Fruit fly (Drosophila melanogaster) whole organism, embryonic: ENCODE data around the gene Shawn.
A peak's percentile ranks its signal among the peaks of the same experiment; 100 is the strongest.

Experiments used
- Atf-2 ChIP-seq: fragments of 200-800 bp; sonication (Bioruptor generic); optimal IDR thresholded peaks from 2 replicates; lab custom pipeline; 2016; ENCODE audit warnings: missing biosample characterization, missing genetic modification characterization
- CG10431 ChIP-seq: fragments of 200-800 bp; sonication (Bioruptor generic); optimal IDR thresholded peaks from 3 replicates; lab custom pipeline; 2018; ENCODE audit warnings: missing biosample characterization, mild to moderate bottlenecking, missing genetic modification characterization
- CG11085 ChIP-seq: fragments of 200-800 bp; sonication (Bioruptor generic); IDR thresholded peaks from 2 replicates; pipeline ENCODE4 v1.3.6; 2022; ENCODE audit warnings: missing biosample characterization, missing genetic modification characterization
- CG12299 ChIP-seq: fragments of 200-800 bp; sonication (Bioruptor generic); optimal IDR thresholded peaks from 2 replicates; lab custom pipeline; 2018; ENCODE audit warnings: missing biosample characterization, mild to moderate bottlenecking, missing genetic modification characterization
- CG16863 ChIP-seq: fragments of 200-800 bp; sonication (Bioruptor generic); optimal IDR thresholded peaks from 3 replicates; lab custom pipeline; 2016; ENCODE audit warnings: missing biosample characterization, missing genetic modification characterization
- CG2889 ChIP-seq: fragments of 200-800 bp; sonication (Bioruptor generic); IDR thresholded peaks from 3 replicates; pipeline ENCODE4 v1.3.6; 2022; ENCODE audit warnings: missing biosample characterization, missing genetic modification characterization
- CG3163 ChIP-seq: fragments of 200-800 bp; sonication (Bioruptor generic); optimal IDR thresholded peaks from 3 replicates; lab custom pipeline; 2016; ENCODE audit warnings: missing biosample characterization, missing genetic modification characterization
- CG43689 ChIP-seq: fragments of 200-800 bp; sonication (Bioruptor generic); IDR thresholded peaks from 2 replicates; pipeline ENCODE4 v1.3.6; 2022; ENCODE audit warnings: missing biosample characterization, missing genetic modification characterization
- CG4730 ChIP-seq: fragments of 200-800 bp; sonication (Bioruptor generic); IDR thresholded peaks from 2 replicates; pipeline ENCODE4 v1.3.6; 2022; ENCODE audit warnings: missing biosample characterization, missing genetic modification characterization
- CG6654 ChIP-seq: fragments of 200-800 bp; sonication (Bioruptor generic); optimal IDR thresholded peaks from 2 replicates; lab custom pipeline; 2017; ENCODE audit warnings: missing biosample characterization, mild to moderate bottlenecking, missing genetic modification characterization
- CG6683 ChIP-seq: fragments of 200-800 bp; sonication (Bioruptor generic); optimal IDR thresholded peaks from 2 replicates; lab custom pipeline; 2017; ENCODE audit warnings: missing biosample characterization, mild to moderate bottlenecking, missing genetic modification characterization, missing genetic modification reagents
- CG6689 ChIP-seq: fragments of 200-800 bp; sonication (Bioruptor generic); IDR thresholded peaks from 2 replicates; pipeline ENCODE4 v1.3.6; 2022; ENCODE audit warnings: missing biosample characterization, missing genetic modification characterization
- CG6765 ChIP-seq: fragments of 200-800 bp; sonication (Bioruptor generic); optimal IDR thresholded peaks from 3 replicates; lab custom pipeline; 2017; ENCODE audit warnings: missing biosample characterization, mild to moderate bottlenecking, missing genetic modification characterization
- CG8388 ChIP-seq: fragments of 200-800 bp; sonication (Bioruptor generic); optimal IDR thresholded peaks from 2 replicates; lab custom pipeline; 2019; ENCODE audit warnings: missing biosample characterization, mild to moderate bottlenecking, missing genetic modification characterization, moderate library complexity
- CG9797 ChIP-seq: fragments of 200-800 bp; sonication (Bioruptor generic); optimal IDR thresholded peaks from 3 replicates; lab custom pipeline; 2018; ENCODE audit warnings: missing biosample characterization, mild to moderate bottlenecking, missing genetic modification characterization
- CrebB ChIP-seq: fragments of 200-800 bp; sonication (Bioruptor generic); optimal IDR thresholded peaks from 3 replicates; lab custom pipeline; 2018; ENCODE audit warnings: missing biosample characterization, mild to moderate bottlenecking, missing genetic modification characterization
- Dad ChIP-seq: fragments of 200-800 bp; sonication (Bioruptor generic); optimal IDR thresholded peaks from 3 replicates; lab custom pipeline; 2016; ENCODE audit warnings: missing biosample characterization, missing genetic modification characterization
- Dll ChIP-seq: fragments of 200-800 bp; sonication (Bioruptor generic); IDR thresholded peaks from 4 replicates; pipeline ENCODE4 v1.3.6; 2022; ENCODE audit warnings: missing biosample characterization, missing genetic modification characterization; ENCODE audit not compliant: partially characterized antibody
- E2f2 ChIP-seq: fragments of 200-800 bp; sonication (Bioruptor generic); IDR thresholded peaks from 2 replicates; pipeline ENCODE4 v1.3.6; 2022; ENCODE audit warnings: missing biosample characterization, missing genetic modification characterization
- Elba2 ChIP-seq: fragments of 200-800 bp; sonication (Bioruptor generic); optimal IDR thresholded peaks from 3 replicates; lab custom pipeline; 2016; ENCODE audit warnings: missing biosample characterization, missing genetic modification characterization
- GATAe ChIP-seq: fragments of 200-800 bp; sonication (Bioruptor generic); conservative IDR thresholded peaks from 2 replicates; pipeline ENCODE4 v1.3.6; 2022; ENCODE audit warnings: missing biosample characterization, missing genetic modification characterization
- HLH4C ChIP-seq: fragments of 200-800 bp; sonication (Bioruptor generic); IDR thresholded peaks from 3 replicates; pipeline ENCODE4 v1.3.6; 2022; ENCODE audit warnings: missing biosample characterization, missing genetic modification characterization; ENCODE audit not compliant: partially characterized antibody
- Hand ChIP-seq: fragments of 200-800 bp; sonication (Bioruptor generic); optimal IDR thresholded peaks from 2 replicates; lab custom pipeline; 2017; ENCODE audit warnings: mild to moderate bottlenecking, missing biosample characterization, missing genetic modification reagents, missing genetic modification characterization
- HmgD ChIP-seq: fragments of 200-800 bp; sonication (Bioruptor generic); optimal IDR thresholded peaks from 3 replicates; lab custom pipeline; 2016; ENCODE audit warnings: missing biosample characterization, missing genetic modification characterization
- Kr ChIP-seq: fragments of 200-800 bp; sonication (Bioruptor generic); optimal IDR thresholded peaks from 2 replicates; lab custom pipeline; 2017; ENCODE audit warnings: missing biosample characterization, mild to moderate bottlenecking, missing genetic modification characterization
- MESR4 ChIP-seq: fragments of 200-800 bp; sonication (Bioruptor generic); optimal IDR thresholded peaks from 2 replicates; lab custom pipeline; 2018; ENCODE audit warnings: missing biosample characterization, mild to moderate bottlenecking, missing genetic modification characterization, moderate library complexity
- Meics ChIP-seq: fragments of 200-800 bp; sonication (Bioruptor generic); optimal IDR thresholded peaks from 2 replicates; lab custom pipeline; 2017; ENCODE audit warnings: missing biosample characterization, mild to moderate bottlenecking, missing genetic modification characterization
- Neu2 ChIP-seq: fragments of 200-800 bp; sonication (Bioruptor generic); optimal IDR thresholded peaks from 3 replicates; lab custom pipeline; 2016; ENCODE audit warnings: missing biosample characterization, missing genetic modification characterization, borderline replicate concordance
- Ptx1 ChIP-seq: fragments of 200-800 bp; sonication (Bioruptor generic); IDR thresholded peaks from 2 replicates; pipeline ENCODE4 v1.3.6; 2022; ENCODE audit warnings: missing biosample characterization, missing genetic modification characterization
- Rfx ChIP-seq: fragments of 200-800 bp; sonication (Bioruptor generic); IDR thresholded peaks from 2 replicates; pipeline ENCODE4 v1.3.6; 2022; ENCODE audit warnings: missing biosample characterization, missing genetic modification characterization
- TFAM ChIP-seq: fragments of 200-800 bp; sonication (Bioruptor generic); optimal IDR thresholded peaks from 2 replicates; lab custom pipeline; 2017; ENCODE audit warnings: missing biosample characterization, missing genetic modification characterization, inconsistent platforms
- Taf1 ChIP-seq: fragments of 200-800 bp; sonication (Bioruptor generic); IDR thresholded peaks from 2 replicates; pipeline ENCODE4 v1.3.6; 2022; ENCODE audit warnings: missing biosample characterization, missing genetic modification characterization
- ac ChIP-seq: fragments of 200-800 bp; sonication (Bioruptor generic); optimal IDR thresholded peaks from 3 replicates; lab custom pipeline; 2017; ENCODE audit warnings: missing biosample characterization, mild to moderate bottlenecking, missing genetic modification characterization
- aop ChIP-seq: fragments of 200-800 bp; sonication (Bioruptor generic); IDR thresholded peaks from 2 replicates; pipeline ENCODE4 v1.3.6; 2022; ENCODE audit warnings: missing biosample characterization, missing genetic modification characterization
- cad ChIP-seq: fragments of >200 bp; optimal IDR thresholded peaks from 2 replicates; lab custom pipeline; 2017; ENCODE audit warnings: missing biosample characterization, missing genetic modification characterization
- cato ChIP-seq: fragments of 200-800 bp; sonication (Bioruptor generic); optimal IDR thresholded peaks from 2 replicates; lab custom pipeline; 2016; ENCODE audit warnings: missing biosample characterization, missing genetic modification characterization, borderline replicate concordance
- chinmo ChIP-seq: fragments of 200-800 bp; sonication (Bioruptor generic); IDR thresholded peaks from 4 replicates; pipeline ENCODE4 v1.3.6; 2022; ENCODE audit warnings: missing biosample characterization, missing genetic modification characterization; ENCODE audit not compliant: partially characterized antibody
- crp ChIP-seq, 2 experiments: fragments of 200-800 bp; sonication (Bioruptor generic); optimal IDR thresholded peaks; 2 replicates in 1 of 2; 3 replicates in 1 of 2; lab custom pipeline; 2017; ENCODE audit warnings: missing biosample characterization in 2 of 2, missing genetic modification characterization in 2 of 2, mild to moderate bottlenecking in 1 of 2, moderate library complexity in 1 of 2
- disco-r ChIP-seq: fragments of 200-800 bp; sonication (Bioruptor generic); optimal IDR thresholded peaks from 2 replicates; lab custom pipeline; 2016; ENCODE audit warnings: missing biosample characterization, missing genetic modification characterization
- en ChIP-seq: fragments of 200-800 bp; sonication (Bioruptor generic); optimal IDR thresholded peaks from 2 replicates; lab custom pipeline; 2016; ENCODE audit warnings: missing biosample characterization, missing genetic modification characterization
- eve ChIP-seq, 2 experiments: fragments of >200 bp; optimal IDR thresholded peaks; 2 replicates each; lab custom pipeline; 2017; ENCODE audit warnings: missing biosample characterization in 2 of 2, missing genetic modification characterization in 2 of 2
- grau ChIP-seq: fragments of 200-800 bp; optimal IDR thresholded peaks from 3 replicates; lab custom pipeline; 2019; ENCODE audit warnings: missing biosample characterization, mild to moderate bottlenecking, missing genetic modification characterization, moderate library complexity
- grn ChIP-seq: fragments of 200-800 bp; sonication (Bioruptor generic); optimal IDR thresholded peaks from 3 replicates; lab custom pipeline; 2017; ENCODE audit warnings: missing biosample characterization, missing genetic modification characterization
- lab ChIP-seq: fragments of 200-800 bp; sonication (Bioruptor generic); optimal IDR thresholded peaks from 3 replicates; lab custom pipeline; 2017; ENCODE audit warnings: missing biosample characterization, missing genetic modification characterization, mild to moderate bottlenecking, moderate library complexity, missing genetic modification reagents
- pros ChIP-seq: fragments of 200-800 bp; sonication (Bioruptor generic); optimal IDR thresholded peaks from 3 replicates; lab custom pipeline; 2019; ENCODE audit warnings: missing biosample characterization, mild to moderate bottlenecking, missing genetic modification characterization, moderate library complexity
- repo ChIP-seq: fragments of 200-800 bp; sonication (Bioruptor generic); optimal IDR thresholded peaks from 2 replicates; lab custom pipeline; 2016; ENCODE audit warnings: missing biosample characterization, missing genetic modification characterization
- unpg ChIP-seq: fragments of 200-800 bp; sonication (Bioruptor generic); optimal IDR thresholded peaks from 3 replicates; lab custom pipeline; 2018; ENCODE audit warnings: missing biosample characterization, mild to moderate bottlenecking, missing genetic modification characterization, moderate library complexity
- zf30C ChIP-seq: fragments of 200-800 bp; sonication (Bioruptor generic); optimal IDR thresholded peaks from 3 replicates; lab custom pipeline; 2018; ENCODE audit warnings: missing biosample characterization, mild to moderate bottlenecking, missing genetic modification characterization
- zfh1 ChIP-seq: fragments of 200-800 bp; sonication (Bioruptor generic); IDR thresholded peaks from 3 replicates; pipeline ENCODE4 v1.3.6; 2022; ENCODE audit warnings: missing biosample characterization, missing genetic modification characterization

Shawn gene

DNA sequence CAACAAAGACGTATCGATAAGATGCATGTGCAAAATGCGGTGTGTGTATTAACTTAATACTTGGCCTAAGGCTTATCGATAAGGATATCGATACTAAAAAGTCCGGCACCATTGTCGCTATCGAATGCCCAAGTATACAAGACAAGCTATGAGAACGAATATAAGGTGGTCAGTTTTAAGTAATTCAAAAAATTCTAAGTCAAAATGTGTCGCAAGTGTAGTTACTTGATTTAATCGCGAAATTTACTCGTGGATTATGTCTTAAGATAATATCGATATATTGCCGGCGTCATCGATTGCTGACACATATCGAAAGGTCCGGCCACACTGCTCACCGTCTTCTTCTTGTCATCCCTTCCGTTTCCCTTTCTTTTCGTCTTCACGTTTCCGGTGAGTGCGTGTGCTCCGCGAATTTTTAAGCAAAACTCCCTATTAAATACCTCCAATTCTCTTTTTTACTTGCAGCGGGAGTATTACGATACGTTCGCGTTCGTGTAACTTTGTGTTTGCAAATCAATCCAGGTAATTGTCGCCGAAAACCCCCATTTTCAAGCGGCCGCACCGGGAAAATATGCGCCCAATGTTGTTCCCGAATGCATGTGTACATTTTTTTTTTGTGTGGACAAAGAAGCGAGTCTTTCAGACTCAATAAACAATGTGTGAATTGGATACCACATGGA is 13.5 kb upstream of the Shawn start, which contains the start of gene RpS10b (continued):
- TF ChIP-seq disco-r (GFP tag; lab: Kevin White, UChicago) (peak; percentile 93), eve (GFP tag; optimal IDR thresholded peaks at IDR 0.05; lab: Kevin White, UChicago) (peak in 1 of 2 experiments; percentile 96), en (GFP tag; lab: Kevin White, UChicago) (peak; percentile 78), unpg (GFP tag; lab: Kevin White, UChicago) (peak; percentile 82), grn (GFP tag; lab: Kevin White, UChicago) (peak; percentile 79), CG8388 (peak; percentile 74), Dll (GFP tag; lab: Robert Waterston, UW) (peak; percentile 96), lab (GFP tag; lab: Kevin White, UChicago) (peak; percentile 96), Ptx1 (GFP tag; lab: Robert Waterston, UW) (peak; percentile 61), Rfx (GFP tag; lab: Robert Waterston, UW) (peak; percentile 80), CG10431 (GFP tag; lab: Kevin White, UChicago) (peak; percentile 96), grau (peak; percentile 81), cato (GFP tag; lab: Kevin White, UChicago) (peak; percentile 81), crp (GFP tag; optimal IDR thresholded peaks at IDR 0.05; lab: Kevin White, UChicago) (peak in 1 of 2 experiments; percentile 63), CG43689 (GFP tag; lab: Robert Waterston, UW) (peak; percentile 78), Dad (GFP tag; lab: Kevin White, UChicago) (peak; percentile 89), MESR4 (peak; percentile 97), zf30C (peak; percentile 53), Hand (GFP tag; lab: Kevin White, UChicago) (peak; percentile 90), CG6654 (GFP tag; lab: Kevin White, UChicago) (peak; percentile 77), pros (GFP tag; lab: Kevin White, UChicago) (peak; percentile 54), TFAM (peak; percentile 68), CG16863 (GFP tag; lab: Kevin White, UChicago) (peak; percentile 83), aop (GFP tag; lab: Robert Waterston, UW) (no peak), CG6689 (peak; percentile 70), GATAe (no peak), CG6683 (GFP tag; lab: Kevin White, UChicago) (peak; percentile 84), CG4730 (GFP tag; lab: Robert Waterston, UW) (0 out of 2 replicates have a peak, but pooled peaks have one; percentile 25), HLH4C (GFP tag; lab: Robert Waterston, UW) (peak; percentile 95), CG3163 (GFP tag; lab: Kevin White, UChicago) (peak; percentile 76), Neu2 (GFP tag; lab: Kevin White, UChicago) (peak; percentile 80), CrebB (tag; lab: Kevin White, UChicago) (peak; percentile 94), CG2889 (GFP tag; lab: Robert Waterston, UW) (peak; percentile 51; the same call in 1 of the 3 replicates), CG12299 (peak; percentile 83), CG9797 (GFP tag; lab: Kevin White, UChicago) (peak; percentile 86), chinmo (GFP tag; lab: Robert Waterston, UW) (peak; percentile 92; the same call in 3 of the 4 replicates), Atf-2 (peak; percentile 84), Meics (GFP tag; lab: Kevin White, UChicago) (peak; percentile 96), Elba2 (GFP tag; lab: Kevin White, UChicago) (peak; percentile 86), zfh1 (GFP tag; lab: Robert Waterston, UW) (peak; percentile 86), Kr (peak; percentile 88), cad (GFP tag; lab: Kevin White, UChicago) (no peak), E2f2 (peak; percentile 68), CG6765 (GFP tag; lab: Kevin White, UChicago) (peak; percentile 97), ac (GFP tag; lab: Kevin White, UChicago) (peak; percentile 93), repo (GFP tag; lab: Kevin White, UChicago) (peak; percentile 92), Taf1 (GFP tag; lab: Robert Waterston, UW) (no peak; the same call in 1 of the 2 replicates), HmgD (peak; percentile 80), CG11085 (GFP tag; lab: Robert Waterston, UW) (peak; percentile 78)
